Worm (Caenorhabditis elegans) whole organism, midembryonic: ENCODE data around the gene F52H2.1.
A peak's percentile ranks its signal among the peaks of the same experiment; 100 is the strongest.

Experiments
- T22C8.4 ChIP-seq: fragments of 200-800 bp; sonication (Bioruptor generic); IDR thresholded peaks from 2 replicates; pipeline ENCODE4 v1.3.6; 2022; ENCODE audit warnings: missing genetic modification characterization, missing compliant biosample characterization
- cog-1 ChIP-seq: sonication (generic microtip); optimal IDR thresholded peaks from 2 replicates; lab custom pipeline; 2016; ENCODE audit warnings: missing genetic modification characterization, missing compliant biosample characterization
- flt-1 ChIP-seq: fragments of 200-800 bp; sonication (Bioruptor generic); IDR thresholded peaks from 2 replicates; pipeline ENCODE4 v1.3.6; 2022; ENCODE audit warnings: missing genetic modification characterization, missing compliant biosample characterization
- klf-2 ChIP-seq: fragments of 200-800 bp; sonication (Bioruptor generic); conservative IDR thresholded peaks from 2 replicates; pipeline ENCODE4 v1.3.6; 2022; ENCODE audit warnings: missing genetic modification reagents, missing genetic modification characterization, missing compliant biosample characterization
- med-1 ChIP-seq: sonication (generic microtip); optimal IDR thresholded peaks from 2 replicates; lab custom pipeline; 2017; ENCODE audit warnings: missing genetic modification characterization, mild to moderate bottlenecking, missing compliant biosample characterization, antibody characterized with exemption, missing genetic modification reagents; ENCODE audit not compliant: insufficient read depth
- ref-1 ChIP-seq: fragments of 200-800 bp; sonication (Bioruptor generic); conservative IDR thresholded peaks from 2 replicates; pipeline ENCODE4 v1.3.6; 2022; ENCODE audit warnings: missing genetic modification reagents, missing genetic modification characterization, missing compliant biosample characterization
- tab-1 ChIP-seq: fragments of 200-800 bp; sonication (Bioruptor generic); IDR thresholded peaks from 2 replicates; pipeline ENCODE4 v1.3.6; 2022; ENCODE audit warnings: missing genetic modification characterization, missing compliant biosample characterization
- ztf-23 ChIP-seq: fragments of 200-800 bp; sonication (Bioruptor generic); IDR thresholded peaks from 2 replicates; pipeline ENCODE4 v1.3.6; 2022; ENCODE audit warnings: missing genetic modification reagents, missing genetic modification characterization, missing compliant biosample characterization
- ztf-29 ChIP-seq: fragments of 200-800 bp; sonication (Bioruptor generic); IDR thresholded peaks from 2 replicates; pipeline ENCODE4 v1.3.6; 2022; ENCODE audit warnings: missing genetic modification reagents, missing genetic modification characterization, missing compliant biosample characterization

F52H2.1 gene

ce11 chrX:2596605-2597004, 23.7 kb downstream of the F52H2.1 start:
- TF ChIP-seq cog-1 (tag; lab: Kevin White, UChicago) = no peak
- TF ChIP-seq T22C8.4 (GFP tag; lab: Robert Waterston, UW) = no peak
- TF ChIP-seq med-1 (GFP tag; lab: Kevin White, UChicago) = no peak
- TF ChIP-seq ztf-23 (GFP tag; lab: Robert Waterston, UW) = no peak
- no peak for TF ChIP-seq ref-1 (GFP tag; lab: Robert Waterston, UW)
- TF ChIP-seq ztf-29 (GFP tag; lab: Robert Waterston, UW) = no peak
- no peak for TF ChIP-seq flt-1
- no peak for TF ChIP-seq klf-2 (GFP tag; lab: Robert Waterston, UW)
- no peak for TF ChIP-seq tab-1 (GFP tag; lab: Robert Waterston, UW)

- TF ChIP-seq tab-1 (GFP tag; lab: Robert Waterston, UW) (0 out of 2 replicates have a peak, but pooled peaks have one; percentile 9), flt-1 (no peak)
These were observed 26.0 kb downstream of the F52H2.1 start for ce11 chrX:2598833-2599279.

ce11 chrX:2601025-2601705, 28.3 kb downstream of the F52H2.1 start:
- TF ChIP-seq flt-1 (no peak), med-1 (GFP tag; lab: Kevin White, UChicago) (no peak)

ce11 chrX:2604358-2605016, 31.6 kb downstream of the F52H2.1 start:
- no peak for TF ChIP-seq tab-1 (GFP tag; lab: Robert Waterston, UW)
- TF ChIP-seq flt-1 = no peak
- TF ChIP-seq klf-2 (GFP tag; lab: Robert Waterston, UW) = no peak
- no peak for TF ChIP-seq ztf-29 (GFP tag; lab: Robert Waterston, UW)
- no peak for TF ChIP-seq med-1 (GFP tag; lab: Kevin White, UChicago)
- no peak for TF ChIP-seq cog-1 (tag; lab: Kevin White, UChicago)
- no peak for TF ChIP-seq T22C8.4 (GFP tag; lab: Robert Waterston, UW)
- TF ChIP-seq ztf-23 (GFP tag; lab: Robert Waterston, UW) = no peak
- no peak for TF ChIP-seq ref-1 (GFP tag; lab: Robert Waterston, UW)

- TF ChIP-seq T22C8.4 (GFP tag; lab: Robert Waterston, UW) (no peak), flt-1 (no peak), med-1 (GFP tag; lab: Kevin White, UChicago) (no peak), klf-2 (GFP tag; lab: Robert Waterston, UW) (no peak), ztf-23 (GFP tag; lab: Robert Waterston, UW) (no peak), ztf-29 (GFP tag; lab: Robert Waterston, UW) (no peak), cog-1 (tag; lab: Kevin White, UChicago) (no peak), ref-1 (GFP tag; lab: Robert Waterston, UW) (no peak), tab-1 (GFP tag; lab: Robert Waterston, UW) (no peak)
These were observed 34.8 kb downstream of the F52H2.1 start, which contains the start of gene T03G6.1 for ce11 chrX:2607522-2608278. T03G6.1 (plus strand) TSS chrX:2608228.

- TF ChIP-seq flt-1 (peak; percentile 96), tab-1 (GFP tag; lab: Robert Waterston, UW) (peak; percentile 93), ztf-23 (GFP tag; lab: Robert Waterston, UW) (peak; percentile 91), med-1 (GFP tag; lab: Kevin White, UChicago) (peak; percentile 3), klf-2 (GFP tag; lab: Robert Waterston, UW) (peak; percentile 84), T22C8.4 (GFP tag; lab: Robert Waterston, UW) (peak; percentile 88), ztf-29 (GFP tag; lab: Robert Waterston, UW) (peak; percentile 82), ref-1 (GFP tag; lab: Robert Waterston, UW) (peak; percentile 79), cog-1 (tag; lab: Kevin White, UChicago) (peak; percentile 21)
These were observed 40.2 kb downstream of the F52H2.1 start for ce11 chrX:2613077-2613476.

ce11 chrX:2614158-2614557, 41.3 kb downstream of the F52H2.1 start:
- no peak for TF ChIP-seq flt-1

- TF ChIP-seq cog-1 (tag; lab: Kevin White, UChicago) (no peak), tab-1 (GFP tag; lab: Robert Waterston, UW) (no peak), ref-1 (GFP tag; lab: Robert Waterston, UW) (no peak), klf-2 (GFP tag; lab: Robert Waterston, UW) (no peak), ztf-29 (GFP tag; lab: Robert Waterston, UW) (no peak), med-1 (GFP tag; lab: Kevin White, UChicago) (no peak), flt-1 (no peak)
These were observed 42.7 kb downstream of the F52H2.1 start, which contains the start of gene T03G6.3 for ce11 chrX:2615626-2616025. T03G6.3 (minus strand) TSS chrX:2615726.

DNA sequence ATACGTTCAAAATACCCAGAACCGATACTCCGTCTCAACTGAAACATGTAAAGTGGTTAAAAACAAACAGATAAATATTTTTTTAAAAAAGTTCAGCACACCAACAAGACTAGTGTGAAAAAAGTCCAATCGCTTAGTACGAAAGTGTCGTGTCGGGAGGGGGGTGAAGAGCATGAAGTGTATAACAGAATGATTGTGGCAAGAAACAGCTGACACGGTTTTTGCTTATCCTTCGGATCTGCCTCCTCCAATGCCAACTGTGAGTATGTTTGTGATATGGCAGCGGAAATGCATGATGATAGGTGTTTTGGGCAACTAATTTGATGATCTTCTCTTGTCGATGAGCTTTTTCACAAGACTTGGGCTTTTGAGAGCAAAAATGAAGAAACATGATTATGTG, 47.4 kb downstream of the F52H2.1 start:
- TF ChIP-seq T22C8.4 (GFP tag; lab: Robert Waterston, UW) (no peak), klf-2 (GFP tag; lab: Robert Waterston, UW) (no peak), med-1 (GFP tag; lab: Kevin White, UChicago) (no peak), ztf-23 (GFP tag; lab: Robert Waterston, UW) (no peak), cog-1 (tag; lab: Kevin White, UChicago) (no peak), ztf-29 (GFP tag; lab: Robert Waterston, UW) (no peak), ref-1 (GFP tag; lab: Robert Waterston, UW) (no peak), tab-1 (GFP tag; lab: Robert Waterston, UW) (no peak), flt-1 (no peak)
